Fruit fly (Drosophila melanogaster): ENCODE measurements around the gene Cds.

Gene Cds

dm6 chr3L:8115864-8116528 is 11.6 kb upstream of the Cds start, which contains the start of the genes Arp3 and msk (continued):
- TF ChIP-seq CG9932 (GFP tag; IDR thresholded peaks at IDR 0.05) (peak; percentile 89), tin (GFP tag; optimal IDR thresholded peaks at IDR 0.05) (peak; percentile 89), her (GFP tag; optimal IDR thresholded peaks at IDR 0.05) (peak; percentile 87), Max (GFP tag; optimal IDR thresholded peaks at IDR 0.05) (peak; percentile 90), CG14710 (tag; optimal IDR thresholded peaks at IDR 0.05) (peak; percentile 91), gcm (GFP tag; optimal IDR thresholded peaks at IDR 0.05) (no peak), Rx (GFP tag; IDR thresholded peaks at IDR 0.05) (peak; percentile 69), CG11085 (GFP tag; IDR thresholded peaks at IDR 0.05) (peak; percentile 76), CG13296 (GFP tag; optimal IDR thresholded peaks at IDR 0.05) (peak; percentile 72), lilli (GFP tag; optimal IDR thresholded peaks at IDR 0.05) (peak; percentile 94), CG15514 (GFP tag; optimal IDR thresholded peaks at IDR 0.05) (peak; percentile 89), CG9727 (GFP tag; optimal IDR thresholded peaks at IDR 0.05) (peak; percentile 79), jing (GFP tag; optimal IDR thresholded peaks at IDR 0.05) (no peak), zen (tag; optimal IDR thresholded peaks at IDR 0.05) (peak; percentile 56), CG7839 (tag; optimal IDR thresholded peaks at IDR 0.05) (peak; percentile 73), nom (GFP tag; optimal IDR thresholded peaks at IDR 0.05) (peak; percentile 48), btn (GFP tag; optimal IDR thresholded peaks at IDR 0.05) (peak; percentile 59), CG12219 (GFP tag; optimal IDR thresholded peaks at IDR 0.05) (peak; percentile 11), CG4617 (GFP tag; optimal IDR thresholded peaks at IDR 0.05; ENCODE audit: borderline replicate concordance) (peak; percentile 91), wek (GFP tag; optimal IDR thresholded peaks at IDR 0.05) (no peak), lbe (GFP tag; optimal IDR thresholded peaks at IDR 0.05) (peak; percentile 38), Bdp1 (GFP tag; optimal IDR thresholded peaks at IDR 0.05) (peak; percentile 79), CG5953 (GFP tag; IDR thresholded peaks at IDR 0.05) (no peak), CG8281 (tag; optimal IDR thresholded peaks at IDR 0.05) (peak; percentile 37), CG1024 (GFP tag; IDR thresholded peaks at IDR 0.05) (0 out of 2 replicates have a peak, but pooled peaks have one; percentile 31), Chrac-16 (GFP tag; optimal IDR thresholded peaks at IDR 0.05) (peak; percentile 84), luna (GFP tag; optimal IDR thresholded peaks at IDR 0.05) (peak; percentile 78), CG4328 (GFP tag; optimal IDR thresholded peaks at IDR 0.05) (peak; percentile 83), Fer1 (GFP tag; optimal IDR thresholded peaks at IDR 0.05) (peak; percentile 84), CHES-1-like (GFP tag; optimal IDR thresholded peaks at IDR 0.05) (peak; percentile 97), CG9437 (GFP tag; optimal IDR thresholded peaks at IDR 0.05) (peak; percentile 47), CG3163 (GFP tag; optimal IDR thresholded peaks at IDR 0.05) (peak; percentile 79), CG1603 (tag; optimal IDR thresholded peaks at IDR 0.05) (peak; percentile 83), CG18619 (GFP tag; optimal IDR thresholded peaks at IDR 0.05) (peak; percentile 72), CG11696 (GFP tag; IDR thresholded peaks at IDR 0.05) (no peak), Side (GFP tag; optimal IDR thresholded peaks at IDR 0.05) (peak; percentile 90), CG6791 (GFP tag; IDR thresholded peaks at IDR 0.05; ENCODE audit: partially characterized antibody) (peak; percentile 55; the same call in 1 of the 3 replicates), Mrtf (GFP tag; IDR thresholded peaks at IDR 0.05) (peak; percentile 64; the same call in 2 of the 3 replicates), ssp (GFP tag; IDR thresholded peaks at IDR 0.05) (peak; percentile 71), grau (tag; optimal IDR thresholded peaks at IDR 0.05) (peak; percentile 75), zfh1 (GFP tag; IDR thresholded peaks at IDR 0.05) (peak; percentile 73; the same call in 2 of the 3 replicates), kay (GFP tag; optimal IDR thresholded peaks at IDR 0.05) (peak; percentile 98), CG9797 (GFP tag; optimal IDR thresholded peaks at IDR 0.05) (peak; percentile 59), YL-1 (GFP tag; optimal IDR thresholded peaks at IDR 0.05) (peak; percentile 95), CG7372 (GFP tag; IDR thresholded peaks at IDR 0.05) (peak; percentile 52), run (tag; optimal IDR thresholded peaks at IDR 0.05) (no peak), cwo (GFP tag; optimal IDR thresholded peaks at IDR 0.05) (peak; percentile 61), Ada2b (GFP tag; IDR thresholded peaks at IDR 0.05) (peak; percentile 64), Drgx (GFP tag; IDR thresholded peaks at IDR 0.05) (no peak; the same call in 1 of the 2 replicates)
